Fruit fly (Drosophila melanogaster) whole organism, adult: Measurements from ENCODE around the gene yellow-c.

ENCODE experiments used
- CG12768 ChIP-seq: fragments of 200-800 bp; sonication (Bioruptor generic); optimal IDR thresholded peaks from 2 replicates; lab custom pipeline; 2017; ENCODE audit warnings: missing biosample characterization, missing genetic modification characterization, mild to moderate bottlenecking, moderate library complexity, missing genetic modification reagents
- CG14711 ChIP-seq: fragments of 200-800 bp; sonication (Bioruptor generic); optimal IDR thresholded peaks from 2 replicates; lab custom pipeline; 2018; ENCODE audit warnings: missing biosample characterization, mild to moderate bottlenecking, missing genetic modification characterization, moderate library complexity
- CG5204 ChIP-seq: fragments of 200-800 bp; sonication (Bioruptor generic); optimal IDR thresholded peaks from 2 replicates; lab custom pipeline; 2016; ENCODE audit warnings: missing biosample characterization, missing genetic modification characterization
- CG7101 ChIP-seq: fragments of 200-800 bp; sonication (Bioruptor generic); optimal IDR thresholded peaks from 2 replicates; lab custom pipeline; 2018; ENCODE audit warnings: missing biosample characterization, mild to moderate bottlenecking, missing genetic modification characterization, moderate library complexity
- Clk ChIP-seq: fragments of 200-800 bp; sonication (Bioruptor generic); optimal IDR thresholded peaks from 2 replicates; lab custom pipeline; 2017; ENCODE audit warnings: missing biosample characterization, missing genetic modification characterization
- Crg-1 ChIP-seq: fragments of 200-800 bp; sonication (Bioruptor generic); optimal IDR thresholded peaks from 2 replicates; lab custom pipeline; 2016; ENCODE audit warnings: missing biosample characterization, missing genetic modification characterization
- bab1 ChIP-seq: fragments of 200-800 bp; sonication (Bioruptor generic); optimal IDR thresholded peaks from 3 replicates; lab custom pipeline; 2019; ENCODE audit warnings: missing biosample characterization, mild to moderate bottlenecking, missing genetic modification characterization, moderate library complexity
- kay ChIP-seq: fragments of 200-800 bp; sonication (Bioruptor generic); peaks from one replicate; lab custom pipeline; 2016; ENCODE audit warnings: missing biosample characterization, missing genetic modification characterization, borderline replicate concordance
- tj ChIP-seq: fragments of 200-800 bp; sonication (Bioruptor generic); optimal IDR thresholded peaks from 3 replicates; lab custom pipeline; 2017; ENCODE audit warnings: missing biosample characterization, mild to moderate bottlenecking, missing genetic modification characterization, moderate library complexity
- toe ChIP-seq: fragments of 200-800 bp; sonication (Bioruptor generic); optimal IDR thresholded peaks from 2 replicates; lab custom pipeline; 2016; ENCODE audit warnings: missing biosample characterization, missing genetic modification characterization

DNA sequence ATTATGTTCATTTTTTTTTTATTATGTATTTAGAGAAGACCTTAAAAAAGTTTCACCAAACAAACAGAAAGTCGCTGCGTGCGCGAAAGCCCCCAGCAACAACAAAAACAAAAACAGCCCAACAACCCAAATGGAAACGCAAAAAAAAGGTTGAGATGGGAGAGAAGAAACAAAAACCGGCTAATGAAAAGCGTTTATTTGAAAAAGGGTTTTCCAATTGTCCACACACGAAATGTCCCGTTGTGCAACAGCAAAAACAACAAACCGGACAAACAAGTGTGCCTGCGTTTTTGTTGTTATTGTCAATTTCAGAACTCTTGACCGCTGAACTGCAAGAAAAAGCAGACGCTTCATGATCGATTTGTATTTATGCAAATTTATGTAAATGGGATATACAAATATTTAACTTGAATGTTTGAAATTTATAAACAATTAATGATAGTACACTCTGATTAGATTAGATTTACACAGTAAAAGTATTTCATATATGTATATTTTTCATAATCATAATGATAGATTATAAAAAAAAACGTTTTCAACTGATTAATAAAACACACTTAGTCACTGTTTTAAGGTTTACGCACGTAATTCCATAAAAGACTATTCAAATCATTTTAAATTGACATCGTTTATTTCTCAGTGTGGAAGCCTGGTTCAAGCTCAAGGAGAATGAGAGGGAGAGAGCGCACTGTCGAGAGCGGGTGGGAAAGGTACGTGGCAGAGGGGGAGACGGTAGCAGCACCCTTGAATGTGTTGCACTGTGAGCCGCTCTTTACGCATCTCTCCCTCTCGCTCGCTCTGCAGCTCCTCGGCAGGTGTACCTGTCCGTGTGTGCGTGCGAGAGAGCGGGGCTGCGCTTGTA, 21.4 kb downstream of the yellow-c start:
- TF ChIP-seq bab1 (GFP tag; lab: Kevin White, UChicago) (peak; percentile 30), Crg-1 (GFP tag; lab: Kevin White, UChicago) (no peak), CG12768 (GFP tag; lab: Kevin White, UChicago) (peak; percentile 56), toe (GFP tag; lab: Kevin White, UChicago) (peak; percentile 25), CG14711 (peak; percentile 56), kay (GFP tag; lab: Kevin White, UChicago) (peak; percentile 66), Clk (no peak), CG7101 (tag; lab: Kevin White, UChicago) (peak; percentile 48), tj (GFP tag; lab: Kevin White, UChicago) (peak; percentile 7), CG5204 (GFP tag; lab: Kevin White, UChicago) (no peak)
